Fruit fly (Drosophila melanogaster) whole organism, embryonic: ENCODE measurements around the gene PH4alphaSG2.

Experiments used
- Bdp1 ChIP-seq: fragments of 200-800 bp; sonication (Bioruptor generic); optimal IDR thresholded peaks from 3 replicates; lab custom pipeline; 2016; ENCODE audit warnings: missing biosample characterization, missing genetic modification characterization
- CG2120 ChIP-seq: fragments of 200-800 bp; sonication (Bioruptor generic); optimal IDR thresholded peaks from 3 replicates; lab custom pipeline; 2016; ENCODE audit warnings: missing biosample characterization, missing genetic modification characterization
- CG4424 ChIP-seq: fragments of 200-800 bp; sonication (Bioruptor generic); optimal IDR thresholded peaks from 3 replicates; lab custom pipeline; 2016; ENCODE audit warnings: missing biosample characterization, missing genetic modification characterization
- CG6689 ChIP-seq: fragments of 200-800 bp; sonication (Bioruptor generic); IDR thresholded peaks from 2 replicates; pipeline ENCODE4 v1.3.6; 2022; ENCODE audit warnings: missing biosample characterization, missing genetic modification characterization
- Lim3 ChIP-seq: fragments of 200-800 bp; sonication (Bioruptor generic); IDR thresholded peaks from 2 replicates; pipeline ENCODE4 v1.3.6; 2022; ENCODE audit warnings: missing biosample characterization, missing genetic modification characterization
- Xbp1 ChIP-seq: fragments of 200-800 bp; sonication (Bioruptor generic); optimal IDR thresholded peaks from 3 replicates; lab custom pipeline; 2016; ENCODE audit warnings: missing biosample characterization, mild to moderate bottlenecking, missing genetic modification characterization
- gcm ChIP-seq: fragments of 200-800 bp; sonication (Bioruptor generic); optimal IDR thresholded peaks from 2 replicates; lab custom pipeline; 2019; ENCODE audit warnings: missing biosample characterization, mild to moderate bottlenecking, missing genetic modification characterization, moderate library complexity
- mirr ChIP-seq: fragments of 200-800 bp; sonication (Bioruptor generic); optimal IDR thresholded peaks from 3 replicates; lab custom pipeline; 2018; ENCODE audit warnings: missing biosample characterization, mild to moderate bottlenecking, missing genetic modification characterization
- zen ChIP-seq: fragments of 200-800 bp; sonication (Bioruptor generic); optimal IDR thresholded peaks from 3 replicates; lab custom pipeline; 2018; ENCODE audit warnings: missing biosample characterization, mild to moderate bottlenecking, missing genetic modification characterization, moderate library complexity

DNA sequence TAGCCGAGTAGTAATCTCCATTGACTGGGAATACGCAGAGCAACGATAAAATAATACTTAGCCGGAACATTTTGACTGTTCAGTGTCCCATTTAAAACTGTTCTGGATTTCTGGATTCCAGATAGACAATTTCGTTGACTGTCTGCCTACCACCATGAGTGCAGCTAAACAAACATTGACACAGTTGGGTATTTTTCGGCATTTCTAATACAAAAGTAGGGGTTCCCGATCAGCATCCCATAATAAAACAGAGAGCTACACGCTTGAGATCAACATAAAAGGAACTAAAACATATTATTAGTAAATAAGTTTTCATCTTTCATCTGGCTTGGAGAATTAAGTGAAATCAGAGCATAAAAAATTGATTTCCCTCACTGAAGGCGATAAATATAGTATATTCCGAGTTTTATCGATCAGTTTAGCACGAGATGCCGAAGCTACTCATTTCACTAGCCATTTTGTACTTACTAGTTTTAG, 15.7 kb downstream of the PH4alphaSG2 start, which contains the start of the genes PH4alphaSG1 and CG15539:
- TF ChIP-seq CG4424 (GFP tag; lab: Kevin White, UChicago): no peak
- no peak for TF ChIP-seq gcm
- TF ChIP-seq Lim3: no peak
- TF ChIP-seq Xbp1 (GFP tag; lab: Kevin White, UChicago): no peak
- TF ChIP-seq zen (tag; lab: Kevin White, UChicago): no peak
- TF ChIP-seq CG6689 (GFP tag; lab: Robert Waterston, UW): no peak
- no peak for TF ChIP-seq mirr
- no peak for TF ChIP-seq CG2120
- no peak for TF ChIP-seq Bdp1 (GFP tag; lab: Kevin White, UChicago)
